Fruit fly (Drosophila melanogaster) whole organism, wandering third instar larva: ENCODE results near the gene MetRS-m.
A peak's percentile ranks its signal among the peaks of the same experiment; 100 is the strongest.

ENCODE experiments used
- Abd-B ChIP-seq: fragments of >200 bp; optimal IDR thresholded peaks from 2 replicates; lab custom pipeline; 2017; ENCODE audit warnings: missing biosample characterization, missing genetic modification characterization
- CG32264 ChIP-seq: fragments of 200-800 bp; sonication (Bioruptor generic); optimal IDR thresholded peaks from 2 replicates; lab custom pipeline; 2016; ENCODE audit warnings: missing biosample characterization, missing genetic modification characterization
- CG9705 ChIP-seq: fragments of 200-800 bp; sonication (Bioruptor generic); optimal IDR thresholded peaks from 2 replicates; lab custom pipeline; 2018; ENCODE audit warnings: missing biosample characterization, mild to moderate bottlenecking, missing genetic modification characterization
- CrebA ChIP-seq: fragments of 200-800 bp; sonication (Bioruptor generic); optimal IDR thresholded peaks from 2 replicates; lab custom pipeline; 2016; ENCODE audit warnings: missing biosample characterization, mild to moderate bottlenecking, missing genetic modification characterization, borderline replicate concordance
- Dfd ChIP-seq: fragments of >200 bp; optimal IDR thresholded peaks from 2 replicates; lab custom pipeline; 2017; ENCODE audit warnings: missing biosample characterization, missing genetic modification characterization
- Dif ChIP-seq: fragments of 200-275, 200-300 bp; sonication (Bioruptor generic); optimal IDR thresholded peaks from 2 replicates; lab custom pipeline; 2018; ENCODE audit warnings: missing biosample characterization, missing genetic modification characterization; ENCODE audit not compliant: partially characterized antibody
- GATAd ChIP-seq: sonication (Bioruptor generic); optimal IDR thresholded peaks from 2 replicates; lab custom pipeline; 2016; ENCODE audit warnings: missing biosample characterization, missing genetic modification characterization
- HLH106 ChIP-seq: fragments of 200-800 bp; optimal IDR thresholded peaks from 3 replicates; lab custom pipeline; 2019; ENCODE audit warnings: missing biosample characterization, mild to moderate bottlenecking, missing genetic modification characterization, moderate library complexity
- Hnf4 ChIP-seq: fragments of 200-800 bp; sonication (Bioruptor generic); optimal IDR thresholded peaks from 2 replicates; lab custom pipeline; 2016; ENCODE audit warnings: missing biosample characterization, mild to moderate bottlenecking, missing genetic modification characterization
- Hr78 ChIP-seq: fragments of >200 bp; optimal IDR thresholded peaks from 2 replicates; lab custom pipeline; 2017; ENCODE audit warnings: missing biosample characterization, missing genetic modification characterization
- Hr83 ChIP-seq: fragments of 200-300 bp; sonication (Bioruptor generic); optimal IDR thresholded peaks from 2 replicates; lab custom pipeline; 2016; ENCODE audit warnings: missing biosample characterization, mild to moderate bottlenecking, missing genetic modification characterization, moderate library complexity; ENCODE audit not compliant: poor library complexity, severe bottlenecking
- Jra ChIP-seq: sonication (Bioruptor generic); optimal IDR thresholded peaks from 2 replicates; lab custom pipeline; 2016; ENCODE audit warnings: missing biosample characterization, missing genetic modification characterization
- Mio ChIP-seq: sonication (Bioruptor generic); optimal IDR thresholded peaks from 2 replicates; lab custom pipeline; 2016; ENCODE audit warnings: missing biosample characterization, missing genetic modification characterization
- Myc ChIP-seq: fragments of >200 bp; optimal IDR thresholded peaks from 2 replicates; lab custom pipeline; 2017
- N ChIP-seq: fragments of >200 bp; optimal IDR thresholded peaks from 2 replicates; lab custom pipeline; 2018; ENCODE audit warnings: missing biosample characterization, missing external identifiers, missing genetic modification characterization
- OdsH ChIP-seq: fragments of 200-800 bp; sonication (Bioruptor generic); optimal IDR thresholded peaks from 2 replicates; lab custom pipeline; 2016; ENCODE audit warnings: missing biosample characterization, mild to moderate bottlenecking, missing genetic modification characterization
- Rel ChIP-seq, 2 experiments: fragments of 200-800 bp; sonication (Bioruptor generic) in 1 of 2; optimal IDR thresholded peaks; 2 replicates in 1 of 2; 3 replicates in 1 of 2; lab custom pipeline; 2016 to 2019; ENCODE audit warnings: mild to moderate bottlenecking in 2 of 2, missing biosample characterization in 2 of 2, missing genetic modification characterization in 2 of 2, moderate library complexity in 1 of 2
- Sp1 ChIP-seq: fragments of 200-800 bp; sonication (Bioruptor generic); optimal IDR thresholded peaks from 3 replicates; lab custom pipeline; 2019; ENCODE audit warnings: missing biosample characterization, mild to moderate bottlenecking, missing genetic modification characterization, moderate library complexity
- Vsx2 ChIP-seq: fragments of 200-300, 225-300 bp; sonication (Bioruptor generic); optimal IDR thresholded peaks from 2 replicates; lab custom pipeline; 2018; ENCODE audit warnings: missing biosample characterization, missing genetic modification characterization; ENCODE audit not compliant: partially characterized antibody
- br ChIP-seq: fragments of 200-800 bp; sonication (Bioruptor generic); optimal IDR thresholded peaks from 2 replicates; lab custom pipeline; 2016; ENCODE audit warnings: missing biosample characterization, missing genetic modification characterization
- brk ChIP-seq: fragments of 200-800 bp; sonication (Bioruptor generic); optimal IDR thresholded peaks from 2 replicates; lab custom pipeline; 2016; ENCODE audit warnings: missing biosample characterization, mild to moderate bottlenecking, missing genetic modification characterization
- dl ChIP-seq, 2 experiments: fragments of 175-275, 200-275 bp in 1 of 2; fragments of 200-275 bp in 1 of 2; sonication (Bioruptor generic); optimal IDR thresholded peaks; lab custom pipeline; 2018; ENCODE audit warnings: mild to moderate bottlenecking in 2 of 2, missing biosample characterization in 2 of 2, missing genetic modification characterization in 2 of 2, moderate library complexity in 2 of 2; ENCODE audit not compliant: partially characterized antibody in 2 of 2, insufficient read depth in 1 of 2
- dmrt93B ChIP-seq: fragments of 200-800 bp; sonication (Bioruptor generic); optimal IDR thresholded peaks from 2 replicates; lab custom pipeline; 2018; ENCODE audit warnings: missing biosample characterization, mild to moderate bottlenecking, missing genetic modification characterization
- dsf ChIP-seq: sonication (Bioruptor generic); optimal IDR thresholded peaks from 2 replicates; lab custom pipeline; 2016; ENCODE audit warnings: missing biosample characterization, missing genetic modification characterization, borderline replicate concordance
- ey ChIP-seq: fragments of 200-800 bp; sonication (Bioruptor generic); optimal IDR thresholded peaks from 2 replicates; lab custom pipeline; 2016; ENCODE audit warnings: missing biosample characterization, missing genetic modification characterization
- foxo ChIP-seq, 2 experiments: fragments of 200-800 bp; sonication (Bioruptor generic); optimal IDR thresholded peaks; 2 replicates in 1 of 2; 3 replicates in 1 of 2; lab custom pipeline; 2016 to 2017; ENCODE audit warnings: missing biosample characterization in 2 of 2, missing genetic modification characterization in 2 of 2
- fru ChIP-seq: fragments of 200-800 bp; sonication (Bioruptor generic); optimal IDR thresholded peaks from 3 replicates; lab custom pipeline; 2016; ENCODE audit warnings: missing biosample characterization, mild to moderate bottlenecking, missing genetic modification characterization
- h ChIP-seq: fragments of 200-800 bp; sonication (Bioruptor generic); optimal IDR thresholded peaks from 3 replicates; lab custom pipeline; 2016; ENCODE audit warnings: missing biosample characterization, mild to moderate bottlenecking, missing genetic modification characterization
- jim ChIP-seq: fragments of 175-275, 200-325 bp; sonication (Bioruptor generic); optimal IDR thresholded peaks from 2 replicates; lab custom pipeline; 2016; ENCODE audit warnings: missing biosample characterization, mild to moderate bottlenecking, missing genetic modification characterization
- lola ChIP-seq: fragments of >200 bp; optimal IDR thresholded peaks from 2 replicates; lab custom pipeline; 2017; ENCODE audit warnings: missing biosample characterization, missing genetic modification characterization
- pan ChIP-seq: fragments of >200 bp; optimal IDR thresholded peaks from 2 replicates; lab custom pipeline; 2017
- psq ChIP-seq: fragments of 200-800 bp; sonication (Bioruptor generic); optimal IDR thresholded peaks from 3 replicates; lab custom pipeline; 2017; ENCODE audit warnings: missing biosample characterization, mild to moderate bottlenecking, missing genetic modification characterization, moderate library complexity
- rgr ChIP-seq: fragments of 200-800 bp; sonication (Bioruptor generic); optimal IDR thresholded peaks from 3 replicates; lab custom pipeline; 2016; ENCODE audit warnings: missing biosample characterization, mild to moderate bottlenecking, missing genetic modification characterization
- sage ChIP-seq: fragments of 200-800 bp; sonication (Bioruptor generic); optimal IDR thresholded peaks from 2 replicates; lab custom pipeline; 2016; ENCODE audit warnings: missing biosample characterization, mild to moderate bottlenecking, missing genetic modification characterization
- sv ChIP-seq: fragments of 200-800 bp; sonication (Bioruptor generic); optimal IDR thresholded peaks from 3 replicates; lab custom pipeline; 2016; ENCODE audit warnings: missing biosample characterization, missing genetic modification characterization
- usp ChIP-seq: fragments of >200 bp; optimal IDR thresholded peaks from 2 replicates; lab custom pipeline; 2017; ENCODE audit warnings: missing biosample characterization, missing genetic modification characterization
- woc ChIP-seq: sonication (Bioruptor generic); optimal IDR thresholded peaks from 2 replicates; lab custom pipeline; 2016; ENCODE audit warnings: missing biosample characterization, mild to moderate bottlenecking, missing genetic modification characterization

The MetRS-m gene

DNA sequence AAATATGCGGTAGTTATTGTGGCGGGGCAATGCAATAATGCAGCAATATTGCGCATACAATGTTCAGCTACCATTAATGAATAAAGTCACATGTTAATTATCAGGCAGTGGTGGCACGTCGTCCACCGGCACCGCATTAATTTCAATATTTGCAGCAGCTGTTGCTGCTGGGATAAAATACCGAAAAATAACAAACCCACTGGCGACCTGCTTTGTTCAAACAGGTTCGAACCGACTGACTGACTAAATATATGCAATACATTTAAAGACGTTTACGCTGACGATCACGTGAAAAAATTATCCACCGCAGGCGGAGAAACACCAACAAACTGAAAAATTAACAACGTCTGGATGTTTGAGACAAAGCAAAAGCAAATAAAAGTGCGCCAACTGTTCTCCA is 37.7 kb upstream of the MetRS-m start:
- TF ChIP-seq Hr78 (GFP tag; lab: Kevin White, UChicago): no peak
- no peak for TF ChIP-seq lola
- TF ChIP-seq Jra (GFP tag; lab: Kevin White, UChicago): no peak
- TF ChIP-seq br (GFP tag; lab: Kevin White, UChicago): no peak
- TF ChIP-seq rgr (GFP tag; lab: Kevin White, UChicago): no peak
- TF ChIP-seq h (GFP tag; lab: Kevin White, UChicago): no peak
- TF ChIP-seq CG32264 (GFP tag; lab: Kevin White, UChicago): no peak
- no peak for TF ChIP-seq Sp1
- no peak for TF ChIP-seq pan (lab: Kevin White, UChicago)
- no peak for TF ChIP-seq Myc (lab: Kevin White, UChicago)
- TF ChIP-seq dmrt93B (GFP tag; lab: Kevin White, UChicago): no peak
- TF ChIP-seq brk (GFP tag; lab: Kevin White, UChicago): no peak
- TF ChIP-seq Mio: no peak
- TF ChIP-seq jim (GFP tag; lab: Kevin White, UChicago): no peak
- no peak for TF ChIP-seq Dfd (GFP tag; lab: Kevin White, UChicago)
- TF ChIP-seq dsf (GFP tag; lab: Kevin White, UChicago): no peak
- TF ChIP-seq Rel (GFP tag; optimal IDR thresholded peaks at IDR 0.05; lab: Kevin White, UChicago): no peak
- no peak for TF ChIP-seq Rel (tag; optimal IDR thresholded peaks at IDR 0.05; lab: Kevin White, UChicago)

DNA sequence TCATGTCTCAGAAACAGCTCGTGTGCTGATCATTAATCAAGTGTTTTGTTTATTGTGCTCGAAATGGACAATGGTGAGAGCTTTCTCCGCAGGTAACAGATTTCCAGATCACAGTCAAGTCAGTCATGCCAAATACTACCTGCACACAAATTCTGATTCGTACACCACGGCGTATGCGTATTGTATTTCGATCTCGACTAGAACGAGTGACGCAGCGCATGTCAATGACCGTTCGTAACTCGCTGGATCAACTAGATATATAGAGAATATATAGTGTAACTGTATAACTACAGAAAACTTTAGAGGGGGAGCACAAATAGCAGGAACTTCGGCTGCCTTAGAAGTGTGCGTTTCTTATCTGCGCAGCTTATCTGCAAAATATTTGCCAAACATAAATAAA is 36.9 kb upstream of the MetRS-m start:
- TF ChIP-seq Hr78 (GFP tag; lab: Kevin White, UChicago) (no peak), usp (GFP tag; lab: Kevin White, UChicago) (no peak), sage (GFP tag; lab: Kevin White, UChicago) (no peak), Sp1 (no peak), Dif (GFP tag; lab: Kevin White, UChicago) (no peak), pan (lab: Kevin White, UChicago) (no peak), dsf (GFP tag; lab: Kevin White, UChicago) (no peak)

DNA sequence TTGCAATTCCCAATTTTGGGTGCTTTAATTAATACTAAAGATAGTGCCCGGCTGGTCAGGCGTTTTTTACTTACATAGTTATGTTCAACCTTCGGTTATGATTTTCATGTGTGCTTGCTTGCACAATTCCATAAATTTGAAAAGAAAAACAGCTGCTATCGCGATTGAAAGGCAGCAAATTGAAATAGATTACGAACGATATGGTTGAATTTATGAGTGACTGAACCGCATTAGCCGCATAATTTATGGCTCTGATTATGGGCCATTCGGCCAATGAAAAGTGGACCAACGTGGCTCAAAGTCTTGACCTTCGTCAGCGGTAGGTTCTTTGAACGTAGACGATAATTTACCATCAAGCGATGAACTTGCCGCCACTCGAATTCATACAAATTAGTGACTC is 36.3 kb upstream of the MetRS-m start:
- TF ChIP-seq N (GFP tag; lab: Kevin White, UChicago): no peak
- no peak for TF ChIP-seq ey
- TF ChIP-seq fru: no peak
- TF ChIP-seq h (GFP tag; lab: Kevin White, UChicago): no peak
- TF ChIP-seq CG9705 (GFP tag; lab: Kevin White, UChicago): no peak
- no peak for TF ChIP-seq rgr (GFP tag; lab: Kevin White, UChicago)
- TF ChIP-seq Hr78 (GFP tag; lab: Kevin White, UChicago): no peak
- no peak for TF ChIP-seq CrebA (GFP tag; lab: Kevin White, UChicago)
- no peak for TF ChIP-seq dl (GFP tag; optimal IDR thresholded peaks at IDR 0.05; lab: Kevin White, UChicago; ENCODE audit: insufficient read depth in 1 of 2, partially characterized antibody in 2 of 2)
- TF ChIP-seq usp (GFP tag; lab: Kevin White, UChicago): no peak
- TF ChIP-seq jim (GFP tag; lab: Kevin White, UChicago): no peak
- TF ChIP-seq woc (GFP tag; lab: Kevin White, UChicago): no peak
- no peak for TF ChIP-seq Mio
- TF ChIP-seq lola: no peak
- TF ChIP-seq Myc (lab: Kevin White, UChicago): no peak
- TF ChIP-seq Rel (GFP tag; optimal IDR thresholded peaks at IDR 0.05; lab: Kevin White, UChicago): no peak
- TF ChIP-seq Rel (tag; optimal IDR thresholded peaks at IDR 0.05; lab: Kevin White, UChicago): no peak
- TF ChIP-seq OdsH (GFP tag; lab: Kevin White, UChicago): no peak
- TF ChIP-seq Sp1: no peak
- no peak for TF ChIP-seq foxo (GFP tag; optimal IDR thresholded peaks at IDR 0.05; lab: Kevin White, UChicago)
- no peak for TF ChIP-seq Abd-B (GFP tag; lab: Kevin White, UChicago)

DNA sequence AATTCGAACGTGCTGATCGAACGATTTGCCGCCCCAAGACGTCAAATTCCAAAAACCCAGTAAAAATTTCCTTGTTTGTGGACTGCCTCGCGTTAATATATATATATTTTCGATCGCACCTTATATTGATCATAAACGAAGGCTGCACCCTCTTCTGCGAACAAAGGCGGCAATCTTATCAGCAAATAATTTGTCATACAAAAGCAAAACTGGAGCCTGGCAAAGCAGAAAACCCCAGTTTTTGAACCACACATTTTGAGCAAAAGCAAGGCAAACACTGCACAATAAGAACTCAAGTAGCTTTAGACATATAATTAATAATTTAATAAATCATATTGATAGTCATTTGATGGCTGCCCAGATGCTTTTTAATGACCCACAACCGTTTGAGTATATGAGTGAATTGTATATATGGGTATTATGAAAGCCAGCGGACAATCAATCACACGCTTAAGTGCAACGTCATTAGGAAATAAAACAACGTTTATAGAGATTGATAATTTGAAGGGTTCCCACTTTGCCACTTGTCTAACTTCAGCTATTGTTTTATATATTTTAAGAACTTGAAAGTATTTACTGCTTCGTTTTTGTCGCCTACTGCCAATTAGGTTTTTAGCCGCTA is 34.7 kb upstream of the MetRS-m start:
- TF ChIP-seq psq (GFP tag; lab: Kevin White, UChicago) (no peak), lola (no peak), Hr78 (GFP tag; lab: Kevin White, UChicago) (no peak), dl (GFP tag; optimal IDR thresholded peaks at IDR 0.05; lab: Kevin White, UChicago; ENCODE audit: insufficient read depth in 1 of 2, partially characterized antibody in 2 of 2) (no peak), Vsx2 (GFP tag; lab: Kevin White, UChicago) (no peak), CrebA (GFP tag; lab: Kevin White, UChicago) (no peak), Hnf4 (GFP tag; lab: Kevin White, UChicago) (no peak), Abd-B (GFP tag; lab: Kevin White, UChicago) (no peak), pan (lab: Kevin White, UChicago) (no peak), N (GFP tag; lab: Kevin White, UChicago) (no peak), rgr (GFP tag; lab: Kevin White, UChicago) (no peak), jim (GFP tag; lab: Kevin White, UChicago) (no peak), Hr83 (no peak), h (GFP tag; lab: Kevin White, UChicago) (peak; percentile 15), GATAd (GFP tag; lab: Kevin White, UChicago) (no peak), Dfd (GFP tag; lab: Kevin White, UChicago) (no peak), HLH106 (tag; lab: Kevin White, UChicago) (no peak), Rel (GFP tag; optimal IDR thresholded peaks at IDR 0.05; lab: Kevin White, UChicago) (no peak), Rel (tag; optimal IDR thresholded peaks at IDR 0.05; lab: Kevin White, UChicago) (peak; percentile 94), brk (GFP tag; lab: Kevin White, UChicago) (peak; percentile 6), CG32264 (GFP tag; lab: Kevin White, UChicago) (no peak), sv (GFP tag; lab: Kevin White, UChicago) (no peak), foxo (GFP tag; optimal IDR thresholded peaks at IDR 0.05; lab: Kevin White, UChicago) (no peak), dsf (GFP tag; lab: Kevin White, UChicago) (no peak)
